Worm (Caenorhabditis elegans) whole organism, L3 larva: ENCODE results near the gene Y51A2B.16.

Experiments
- elt-2 ChIP-seq: sonication (generic microtip); optimal IDR thresholded peaks from 2 replicates; lab custom pipeline; 2016; ENCODE audit warnings: missing genetic modification reagents, mild to moderate bottlenecking, missing genetic modification characterization, missing compliant biosample characterization
- fos-1 ChIP-seq: fragments of 150-350 bp; optimal IDR thresholded peaks from 2 replicates; lab custom pipeline; 2014; ENCODE audit warnings: missing biosample characterization, missing genetic modification characterization
- nhr-11 ChIP-seq: fragments of 150-350 bp; optimal IDR thresholded peaks from 2 replicates; lab custom pipeline; 2014; ENCODE audit warnings: missing biosample characterization, missing genetic modification characterization
- nhr-12 ChIP-seq: fragments of 150-350 bp; optimal IDR thresholded peaks from 2 replicates; lab custom pipeline; 2014; ENCODE audit warnings: missing biosample characterization, missing genetic modification characterization
- nhr-28 ChIP-seq: fragments of 150-350 bp; optimal IDR thresholded peaks from 2 replicates; lab custom pipeline; 2014; ENCODE audit warnings: missing biosample characterization, missing genetic modification characterization
- pqm-1 ChIP-seq: fragments of 150-350 bp; optimal IDR thresholded peaks from 2 replicates; lab custom pipeline; 2017; ENCODE audit warnings: missing biosample characterization, missing genetic modification characterization, inconsistent platforms
- zag-1 ChIP-seq: fragments of 150-350 bp; optimal IDR thresholded peaks from 2 replicates; lab custom pipeline; 2014; ENCODE audit warnings: missing biosample characterization, missing genetic modification characterization

DNA sequence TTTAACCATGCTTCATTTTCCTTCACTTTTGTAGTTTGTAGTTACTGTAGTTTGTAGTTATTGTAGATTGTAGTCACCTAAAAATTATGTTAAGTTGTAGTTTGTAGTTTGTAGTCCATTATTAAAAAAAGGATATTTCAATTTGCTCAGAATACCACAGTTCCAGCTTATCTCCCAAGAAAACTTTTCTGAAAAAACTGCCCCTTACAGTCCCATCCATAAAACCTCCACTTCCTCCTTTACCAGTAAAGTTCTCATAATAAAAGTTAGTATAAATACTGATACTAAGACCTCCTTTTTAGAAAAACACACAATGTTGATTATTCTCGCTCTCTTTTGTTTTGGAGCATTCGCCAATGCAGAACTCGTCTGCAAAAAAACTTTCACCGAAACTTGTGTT, 47.0 kb downstream of the Y51A2B.16 start, which contains the start of gene C08E8.11:
- TF ChIP-seq nhr-11 (no peak), fos-1 (tag; lab: Kevin White, UChicago) (no peak), nhr-28 (tag; lab: Kevin White, UChicago) (no peak), pqm-1 (tag; lab: Kevin White, UChicago) (no peak), zag-1 (tag; lab: Kevin White, UChicago) (no peak), nhr-12 (tag; lab: Kevin White, UChicago) (no peak), elt-2 (tag; lab: Kevin White, UChicago) (no peak)
